Comparison of ENCODE assay signal across 1 fruit fly cellular context in the genomic region with DNA sequence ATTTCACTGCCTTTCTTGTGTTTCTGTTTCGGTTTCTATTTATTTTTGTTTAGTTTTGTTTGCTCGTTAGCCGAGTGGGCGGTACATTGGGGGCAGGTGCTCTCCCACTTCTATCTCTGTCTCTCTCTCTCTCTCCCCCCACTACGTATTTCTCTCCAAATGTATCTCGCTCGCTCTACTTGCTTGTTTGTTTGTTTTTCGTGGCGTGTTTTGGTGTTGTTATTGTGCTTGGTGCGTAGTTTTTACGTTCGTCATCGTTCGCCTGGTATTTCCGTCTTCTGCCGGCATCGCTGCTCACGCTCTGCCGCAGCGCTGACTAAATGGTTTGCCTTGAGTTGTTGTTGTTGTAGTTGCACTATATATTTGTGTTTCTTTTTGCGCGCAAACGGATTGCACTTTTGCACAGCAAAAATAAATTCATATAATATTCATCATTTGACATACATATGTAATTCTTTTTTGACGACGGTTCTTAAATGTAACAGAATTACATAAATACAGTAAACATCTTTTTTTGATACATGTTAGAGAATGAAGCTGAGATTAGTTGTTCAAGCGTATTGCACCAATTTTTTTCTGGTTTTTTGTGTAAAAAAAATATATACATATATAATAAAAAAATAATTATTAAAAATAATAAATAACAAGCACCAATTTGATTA.
A peak's percentile ranks its signal among the peaks of the same experiment; 100 is the strongest.
TF ChIP-seq lines count a peak whose summit lies in the region.

No protein-coding gene starts in this region.

TF ChIP-seq in whole organism, embryonic, 481 proteins besides CTCF, POLR2A, EP300 and RAD21 (continued from another document and continues in another):
- TF ChIP-seq CG10366 (GFP tag; IDR thresholded peaks at IDR 0.05; lab: Robert Waterston, UW) (no peak), CG15073 (GFP tag; optimal IDR thresholded peaks at IDR 0.05; lab: Kevin White, UChicago) (no peak), Bgb (GFP tag; IDR thresholded peaks at IDR 0.05; lab: Robert Waterston, UW; ENCODE audit: partially characterized antibody) (no peak; the same call in 1 of the 2 replicates), Vsx1 (GFP tag; optimal IDR thresholded peaks at IDR 0.05; lab: Kevin White, UChicago) (peak; percentile 68), CG12236 (GFP tag; optimal IDR thresholded peaks at IDR 0.05; lab: Kevin White, UChicago) (peak; percentile 7), CG18764 (GFP tag; optimal IDR thresholded peaks at IDR 0.05; lab: Kevin White, UChicago) (no peak), tap (tag; optimal IDR thresholded peaks at IDR 0.05; lab: Kevin White, UChicago) (no peak), dpn (GFP tag; optimal IDR thresholded peaks at IDR 0.05; lab: Kevin White, UChicago) (peak in 1 of 2 experiments; percentile 40), CG13894 (tag; optimal IDR thresholded peaks at IDR 0.05; lab: Kevin White, UChicago) (no peak), nau (GFP tag; optimal IDR thresholded peaks at IDR 0.05; lab: Kevin White, UChicago) (peak; percentile 76), sug (tag; optimal IDR thresholded peaks at IDR 0.05; lab: Kevin White, UChicago) (peak; percentile 84), CG7357 (GFP tag; IDR thresholded peaks at IDR 0.05; lab: Robert Waterston, UW) (no peak), zen2 (GFP tag; IDR thresholded peaks at IDR 0.05; lab: Robert Waterston, UW; ENCODE audit: partially characterized antibody) (no peak), CG14441 (GFP tag; IDR thresholded peaks at IDR 0.05; lab: Robert Waterston, UW) (peak; percentile 41; the same call in 1 of the 2 replicates), ara (GFP tag; IDR thresholded peaks at IDR 0.05; lab: Robert Waterston, UW) (peak; percentile 68), tgo (GFP tag; IDR thresholded peaks at IDR 0.05; lab: Robert Waterston, UW) (no peak), Hsf (GFP tag; optimal IDR thresholded peaks at IDR 0.05; lab: Kevin White, UChicago) (peak; percentile 3), MTF-1 (GFP tag; optimal IDR thresholded peaks at IDR 0.05; lab: Kevin White, UChicago; ENCODE audit: borderline replicate concordance) (peak; percentile 76), HLH4C (GFP tag; IDR thresholded peaks at IDR 0.05; lab: Robert Waterston, UW; ENCODE audit: partially characterized antibody) (no peak), pb (GFP tag; optimal IDR thresholded peaks at IDR 0.05; lab: Kevin White, UChicago) (peak; percentile 45), CG12104 (GFP tag; optimal IDR thresholded peaks at IDR 0.05; lab: Kevin White, UChicago) (no peak), ERR (GFP tag; optimal IDR thresholded peaks at IDR 0.05; lab: Kevin White, UChicago) (peak; percentile 32), CG6765 (GFP tag; optimal IDR thresholded peaks at IDR 0.05; lab: Kevin White, UChicago) (peak; percentile 45), CG43689 (GFP tag; IDR thresholded peaks at IDR 0.05; lab: Robert Waterston, UW) (no peak), hth (optimal IDR thresholded peaks at IDR 0.05; lab: Kevin White, UChicago) (no peak), CG9215 (GFP tag; IDR thresholded peaks at IDR 0.05; lab: Robert Waterston, UW) (no peak), CG10543 (GFP tag; optimal IDR thresholded peaks at IDR 0.05; lab: Kevin White, UChicago) (peak; percentile 43), CG2120 (GFP tag; optimal IDR thresholded peaks at IDR 0.05; lab: Kevin White, UChicago) (no peak), CG9437 (GFP tag; optimal IDR thresholded peaks at IDR 0.05; lab: Kevin White, UChicago) (no peak), ems (GFP tag; optimal IDR thresholded peaks at IDR 0.05; lab: Kevin White, UChicago) (no peak), tin (GFP tag; optimal IDR thresholded peaks at IDR 0.05; lab: Kevin White, UChicago) (no peak), CG2202 (tag; optimal IDR thresholded peaks at IDR 0.05; lab: Kevin White, UChicago) (peak; percentile 39), tx (GFP tag; optimal IDR thresholded peaks at IDR 0.05; lab: Kevin White, UChicago) (no peak), CG17361 (GFP tag; IDR thresholded peaks at IDR 0.05; lab: Robert Waterston, UW) (no peak), CG3281 (GFP tag; optimal IDR thresholded peaks at IDR 0.05; lab: Kevin White, UChicago) (no peak), NC2α (GFP tag; optimal IDR thresholded peaks at IDR 0.05; lab: Kevin White, UChicago) (no peak), CG7928 (GFP tag; optimal IDR thresholded peaks at IDR 0.05; lab: Kevin White, UChicago) (no peak), ro (GFP tag; IDR thresholded peaks at IDR 0.05; lab: Robert Waterston, UW) (no peak), ci (GFP tag; IDR thresholded peaks at IDR 0.05; lab: Robert Waterston, UW) (peak; percentile 80), CG10267 (tag; optimal IDR thresholded peaks at IDR 0.05; lab: Kevin White, UChicago) (no peak), unpg (GFP tag; optimal IDR thresholded peaks at IDR 0.05; lab: Kevin White, UChicago) (peak; percentile 19), sr (GFP tag; IDR thresholded peaks at IDR 0.05; lab: Robert Waterston, UW) (peak; percentile 99), CG10565 (GFP tag; optimal IDR thresholded peaks at IDR 0.05; lab: Kevin White, UChicago) (no peak), CG8089 (GFP tag; optimal IDR thresholded peaks at IDR 0.05; lab: Kevin White, UChicago) (peak; percentile 33), grn (GFP tag; optimal IDR thresholded peaks at IDR 0.05; lab: Kevin White, UChicago) (no peak), Dbx (GFP tag; IDR thresholded peaks at IDR 0.05; lab: Robert Waterston, UW) (peak; percentile 50; the same call in 1 of the 3 replicates), CG12769 (tag; optimal IDR thresholded peaks at IDR 0.05; lab: Kevin White, UChicago) (peak; percentile 91), sisA (GFP tag; IDR thresholded peaks at IDR 0.05; lab: Robert Waterston, UW) (no peak), CG1024 (GFP tag; IDR thresholded peaks at IDR 0.05; lab: Robert Waterston, UW) (no peak), CG7745 (tag; optimal IDR thresholded peaks at IDR 0.05; lab: Kevin White, UChicago) (peak; percentile 47), CG11723 (GFP tag; optimal IDR thresholded peaks at IDR 0.05; lab: Kevin White, UChicago) (peak; percentile 25), CG12942 (GFP tag; optimal IDR thresholded peaks at IDR 0.05; lab: Kevin White, UChicago) (no peak), gcm2 (GFP tag; optimal IDR thresholded peaks at IDR 0.05; lab: Kevin White, UChicago) (no peak), CG2678 (tag; optimal IDR thresholded peaks at IDR 0.05; lab: Kevin White, UChicago) (no peak), CG2889 (GFP tag; IDR thresholded peaks at IDR 0.05; lab: Robert Waterston, UW) (no peak), crol (GFP tag; IDR thresholded peaks at IDR 0.05; lab: Robert Waterston, UW) (peak; percentile 86), CG16863 (GFP tag; optimal IDR thresholded peaks at IDR 0.05; lab: Kevin White, UChicago) (peak; percentile 20), NC2β (GFP tag; optimal IDR thresholded peaks at IDR 0.05; lab: Kevin White, UChicago) (no peak), CG10979 (tag; optimal IDR thresholded peaks at IDR 0.05; lab: Kevin White, UChicago) (no peak), al (GFP tag; IDR thresholded peaks at IDR 0.05; lab: Robert Waterston, UW) (no peak), BtbVII (GFP tag; optimal IDR thresholded peaks at IDR 0.05; lab: Kevin White, UChicago) (peak; percentile 22), Hr39 (optimal IDR thresholded peaks at IDR 0.05; lab: Kevin White, UChicago) (no peak), CG7987 (GFP tag; optimal IDR thresholded peaks at IDR 0.05; lab: Kevin White, UChicago) (peak; percentile 80), chn (GFP tag; optimal IDR thresholded peaks at IDR 0.05; lab: Kevin White, UChicago) (peak; percentile 74), hbn (GFP tag; IDR thresholded peaks at IDR 0.05; lab: Robert Waterston, UW; ENCODE audit: partially characterized antibody) (no peak), pan (optimal IDR thresholded peaks at IDR 0.05; lab: Kevin White, UChicago) (no peak), pan (GFP tag; optimal IDR thresholded peaks at IDR 0.05 in 1 of 2, IDR thresholded peaks at IDR 0.05 in 1 of 2) (peak in 1 of 2 experiments; percentile 60), CG8765 (GFP tag; IDR thresholded peaks at IDR 0.05; lab: Robert Waterston, UW) (no peak), HmgD (GFP tag; optimal IDR thresholded peaks at IDR 0.05; lab: Kevin White, UChicago) (no peak), scrt (GFP tag; optimal IDR thresholded peaks at IDR 0.05; lab: Kevin White, UChicago) (peak; percentile 48), corto (GFP tag; optimal IDR thresholded peaks at IDR 0.05; lab: Kevin White, UChicago) (no peak), Lim3 (GFP tag; IDR thresholded peaks at IDR 0.05; lab: Robert Waterston, UW) (no peak), CG7271 (tag; optimal IDR thresholded peaks at IDR 0.05; lab: Kevin White, UChicago) (no peak), CG9932 (GFP tag; IDR thresholded peaks at IDR 0.05; lab: Robert Waterston, UW) (0 out of 2 replicates have a peak, but pooled peaks have one; percentile 12), ab (GFP tag; optimal IDR thresholded peaks at IDR 0.05; lab: Kevin White, UChicago) (no peak), CG3838 (GFP tag; optimal IDR thresholded peaks at IDR 0.05; lab: Kevin White, UChicago) (peak; percentile 24), sima (GFP tag; optimal IDR thresholded peaks at IDR 0.05; lab: Kevin White, UChicago) (no peak), jigr1 (GFP tag; IDR thresholded peaks at IDR 0.05; lab: Robert Waterston, UW) (no peak), CG4328 (GFP tag; optimal IDR thresholded peaks at IDR 0.05; lab: Kevin White, UChicago) (peak; percentile 47), CG2116 (GFP tag; optimal IDR thresholded peaks at IDR 0.05; lab: Kevin White, UChicago) (no peak), CkIIα-i1 (GFP tag; IDR thresholded peaks at IDR 0.05; lab: Robert Waterston, UW) (no peak), CG15514 (GFP tag; optimal IDR thresholded peaks at IDR 0.05; lab: Kevin White, UChicago) (peak; percentile 48), E2f2 (GFP tag; IDR thresholded peaks at IDR 0.05; lab: Robert Waterston, UW) (no peak), run (tag; optimal IDR thresholded peaks at IDR 0.05; lab: Kevin White, UChicago) (peak; percentile 41), exex (tag; optimal IDR thresholded peaks at IDR 0.05; lab: Kevin White, UChicago) (peak; percentile 35), maf-S (GFP tag; optimal IDR thresholded peaks at IDR 0.05; lab: Kevin White, UChicago) (no peak), cg (GFP tag; optimal IDR thresholded peaks at IDR 0.05; lab: Kevin White, UChicago) (peak; percentile 43), Pdp1 (GFP tag; optimal IDR thresholded peaks at IDR 0.05; lab: Kevin White, UChicago) (peak in 1 of 2 experiments; percentile 33), sim (GFP tag; IDR thresholded peaks at IDR 0.05; lab: Robert Waterston, UW) (no peak), Atf-2 (GFP tag; optimal IDR thresholded peaks at IDR 0.05; lab: Kevin White, UChicago) (no peak), Dref (GFP tag; IDR thresholded peaks at IDR 0.05; lab: Robert Waterston, UW) (no peak), gem (tag; optimal IDR thresholded peaks at IDR 0.05; lab: Kevin White, UChicago) (no peak), kah (GFP tag; optimal IDR thresholded peaks at IDR 0.05; lab: Kevin White, UChicago) (peak; percentile 64), CG1832 (GFP tag; optimal IDR thresholded peaks at IDR 0.05; lab: Kevin White, UChicago) (peak; percentile 77), CG5245 (GFP tag; optimal IDR thresholded peaks at IDR 0.05; lab: Kevin White, UChicago) (no peak), repo (GFP tag; optimal IDR thresholded peaks at IDR 0.05; lab: Kevin White, UChicago) (peak; percentile 12), Sry-δ (GFP tag; optimal IDR thresholded peaks at IDR 0.05; lab: Kevin White, UChicago) (no peak), tna (GFP tag; IDR thresholded peaks at IDR 0.05; lab: Robert Waterston, UW; ENCODE audit: partially characterized antibody) (no peak; the same call in 1 of the 2 replicates), CG3407 (GFP tag; optimal IDR thresholded peaks at IDR 0.05; lab: Kevin White, UChicago) (peak; percentile 45), Jarid2 (GFP tag; optimal IDR thresholded peaks at IDR 0.05; lab: Kevin White, UChicago) (peak; percentile 37), CG6689 (GFP tag; IDR thresholded peaks at IDR 0.05; lab: Robert Waterston, UW) (no peak), Hr78 (GFP tag; optimal IDR thresholded peaks at IDR 0.05; lab: Kevin White, UChicago) (no peak), Dip3 (GFP tag; optimal IDR thresholded peaks at IDR 0.05; lab: Kevin White, UChicago) (no peak), cas (GFP tag; IDR thresholded peaks at IDR 0.05; lab: Robert Waterston, UW) (no peak), CG6272 (GFP tag; IDR thresholded peaks at IDR 0.05; lab: Robert Waterston, UW) (no peak), CG12219 (GFP tag; optimal IDR thresholded peaks at IDR 0.05; lab: Kevin White, UChicago) (peak; percentile 55), gt (GFP tag; IDR thresholded peaks at IDR 0.05; lab: Robert Waterston, UW) (no peak), pnt (GFP tag; optimal IDR thresholded peaks at IDR 0.05; lab: Kevin White, UChicago) (no peak), CG6175 (GFP tag; IDR thresholded peaks at IDR 0.05; lab: Robert Waterston, UW) (peak; percentile 55; the same call in 1 of the 3 replicates), Dp (GFP tag; optimal IDR thresholded peaks at IDR 0.05; lab: Kevin White, UChicago) (no peak), CG16813 (GFP tag; IDR thresholded peaks at IDR 0.05; lab: Robert Waterston, UW; ENCODE audit: partially characterized antibody) (no peak), CG3995 (GFP tag; optimal IDR thresholded peaks at IDR 0.05; lab: Kevin White, UChicago) (no peak), CG11560 (tag; IDR thresholded peaks at IDR 0.05; lab: Robert Waterston, UW) (no peak), Ssrp (tag; optimal IDR thresholded peaks at IDR 0.05; lab: Kevin White, UChicago) (no peak), nerfin-2 (GFP tag; IDR thresholded peaks at IDR 0.05; lab: Robert Waterston, UW; ENCODE audit: partially characterized antibody) (no peak), CG9817 (tag; optimal IDR thresholded peaks at IDR 0.05; lab: Kevin White, UChicago) (no peak), Myb (GFP tag; optimal IDR thresholded peaks at IDR 0.05; lab: Kevin White, UChicago) (no peak), gsb-n (tag; optimal IDR thresholded peaks at IDR 0.05; lab: Kevin White, UChicago) (no peak), ssp (GFP tag; IDR thresholded peaks at IDR 0.05; lab: Robert Waterston, UW) (no peak), dysf (GFP tag; IDR thresholded peaks at IDR 0.05; lab: Robert Waterston, UW) (peak; percentile 28; the same call in 1 of the 3 replicates), yki (optimal IDR thresholded peaks at IDR 0.05; lab: Kevin White, UChicago) (no peak), Fer1 (GFP tag; optimal IDR thresholded peaks at IDR 0.05; lab: Kevin White, UChicago) (peak; percentile 54), croc (GFP tag; conservative IDR thresholded peaks at IDR 0.05; lab: Robert Waterston, UW) (no peak), CG6654 (GFP tag; optimal IDR thresholded peaks at IDR 0.05; lab: Kevin White, UChicago) (no peak), B-H1 (GFP tag; IDR thresholded peaks at IDR 0.05; lab: Robert Waterston, UW) (no peak), CG30020 (tag; optimal IDR thresholded peaks at IDR 0.05; lab: Kevin White, UChicago) (no peak), D19A (tag; optimal IDR thresholded peaks at IDR 0.05; lab: Kevin White, UChicago) (no peak)
